Worm (Caenorhabditis elegans) whole organism, L4 larva: Measurements from ENCODE around the gene F22E12.1.

Experiments
- R02D3.7 ChIP-seq: fragments of 150-350 bp; sonication (generic microtip); optimal IDR thresholded peaks from 3 replicates; lab custom pipeline; 2014; ENCODE audit warnings: missing biosample characterization, missing genetic modification characterization
- T26A8.4 ChIP-seq: fragments of 200-800 bp; sonication (Bioruptor generic); IDR thresholded peaks from 2 replicates; pipeline ENCODE4 v1.3.6; 2022; ENCODE audit warnings: missing genetic modification characterization, missing compliant biosample characterization
- ZK337.2 ChIP-seq: fragments of 200-800 bp; sonication (Bioruptor generic); IDR thresholded peaks from 2 replicates; pipeline ENCODE4 v1.3.6; 2022; ENCODE audit warnings: missing genetic modification reagents, missing genetic modification characterization, missing compliant biosample characterization
- ZK546.5 ChIP-seq, 2 experiments: sonication (generic microtip); optimal IDR thresholded peaks; 2 replicates each; lab custom pipeline; 2017; ENCODE audit warnings: missing biosample characterization in 2 of 2, missing genetic modification characterization in 2 of 2
- aha-1 ChIP-seq: fragments of 150-350 bp; peaks from one replicate; lab custom pipeline; 2014; ENCODE audit warnings: missing biosample characterization, missing genetic modification characterization
- ceh-20 ChIP-seq: fragments of 200-800 bp; sonication (Bioruptor generic); IDR thresholded peaks from 2 replicates; pipeline ENCODE4 v1.3.6; 2022; ENCODE audit warnings: missing genetic modification reagents, missing genetic modification characterization, missing compliant biosample characterization
- ceh-82 ChIP-seq: sonication (generic microtip); optimal IDR thresholded peaks from 2 replicates; lab custom pipeline; 2017; ENCODE audit warnings: missing biosample characterization, missing genetic modification characterization
- ctbp-1 ChIP-seq: fragments of 200-800 bp; sonication (Bioruptor generic); IDR thresholded peaks from 2 replicates; pipeline ENCODE4 v1.3.6; 2022; ENCODE audit warnings: missing genetic modification reagents, missing genetic modification characterization, missing compliant biosample characterization
- dve-1 ChIP-seq: sonication (generic microtip); optimal IDR thresholded peaks from 2 replicates; lab custom pipeline; 2017; ENCODE audit warnings: antibody characterized with exemption, mild to moderate bottlenecking, missing genetic modification characterization, missing compliant biosample characterization; ENCODE audit not compliant: insufficient read depth
- egl-43 ChIP-seq: fragments of 200-800 bp; sonication (Bioruptor generic); IDR thresholded peaks from 2 replicates; pipeline ENCODE4 v1.3.6; 2022; ENCODE audit warnings: missing genetic modification reagents, missing genetic modification characterization, missing compliant biosample characterization
- fkh-10 ChIP-seq: fragments of 150-350 bp; optimal IDR thresholded peaks from 2 replicates; lab custom pipeline; 2014; ENCODE audit warnings: missing biosample characterization, missing genetic modification reagents, missing genetic modification characterization
- fos-1 ChIP-seq: fragments of 150-350 bp; optimal IDR thresholded peaks from 2 replicates; lab custom pipeline; 2014; ENCODE audit warnings: missing biosample characterization, missing genetic modification characterization
- gei-8 ChIP-seq: fragments of 200-800 bp; sonication (Bioruptor generic); optimal IDR thresholded peaks from 2 replicates; lab custom pipeline; 2018; ENCODE audit warnings: mild to moderate bottlenecking, missing genetic modification characterization, missing compliant biosample characterization
- hif-1 ChIP-seq, 2 experiments: sonication (generic microtip); optimal IDR thresholded peaks; 2 replicates each; lab custom pipeline; 2016 to 2017; ENCODE audit warnings: missing compliant biosample characterization in 2 of 2, missing genetic modification characterization in 2 of 2, missing genetic modification reagents in 2 of 2, missing genotype in 2 of 2, mild to moderate bottlenecking in 1 of 2
- hmg-1.1 ChIP-seq: fragments of 200-800 bp; sonication (Bioruptor generic); IDR thresholded peaks from 2 replicates; pipeline ENCODE4 v1.3.6; 2022; ENCODE audit warnings: missing genetic modification reagents, missing genetic modification characterization, missing compliant biosample characterization
- lim-7 ChIP-seq: fragments of 200-800 bp; sonication (Bioruptor generic); IDR thresholded peaks from 2 replicates; pipeline ENCODE4 v1.3.6; 2022; ENCODE audit warnings: missing genetic modification characterization, missing compliant biosample characterization
- lin-1 ChIP-seq: fragments of 200-800 bp; sonication (Bioruptor generic); IDR thresholded peaks from 2 replicates; pipeline ENCODE4 v1.3.6; 2022; ENCODE audit warnings: missing genetic modification reagents, missing genetic modification characterization, missing compliant biosample characterization
- lin-13 ChIP-seq: fragments of 150-350 bp; optimal IDR thresholded peaks from 2 replicates; lab custom pipeline; 2014; ENCODE audit warnings: missing biosample characterization, missing genetic modification reagents, missing genetic modification characterization
- lin-39 ChIP-seq: fragments of 150-350 bp; optimal IDR thresholded peaks from 2 replicates; lab custom pipeline; 2014; ENCODE audit warnings: missing biosample characterization, missing genetic modification reagents, missing genetic modification characterization
- madf-5 ChIP-seq, 2 experiments: fragments of 200-800 bp; sonication (Bioruptor generic); IDR thresholded peaks; 2 replicates each; pipeline ENCODE4 v1.3.6; 2022; ENCODE audit warnings: missing compliant biosample characterization in 2 of 2, missing genetic modification characterization in 2 of 2
- mdt-29 ChIP-seq: fragments of 200-800 bp; sonication (Bioruptor generic); IDR thresholded peaks from 2 replicates; pipeline ENCODE4 v1.3.6; 2022; ENCODE audit warnings: missing genetic modification reagents, missing genetic modification characterization, missing compliant biosample characterization
- mes-2 ChIP-seq: sonication (generic microtip); optimal IDR thresholded peaks from 2 replicates; lab custom pipeline; 2016; ENCODE audit warnings: missing genotype, mild to moderate bottlenecking, missing genetic modification characterization, missing compliant biosample characterization; ENCODE audit not compliant: poor library complexity, severe bottlenecking
- mxl-2 ChIP-seq: fragments of 200-800 bp; sonication (Bioruptor generic); conservative IDR thresholded peaks from 2 replicates; pipeline ENCODE4 v1.3.6; 2022; ENCODE audit warnings: missing genetic modification reagents, missing genetic modification characterization, missing compliant biosample characterization
- mxl-3 ChIP-seq: fragments of 200-800 bp; sonication (Bioruptor generic); optimal IDR thresholded peaks from 2 replicates; lab custom pipeline; 2018; ENCODE audit warnings: mild to moderate bottlenecking, missing genetic modification characterization, missing compliant biosample characterization
- nhr-10 ChIP-seq: fragments of 150-350 bp; optimal IDR thresholded peaks from 2 replicates; lab custom pipeline; 2014; ENCODE audit warnings: missing biosample characterization, missing genetic modification characterization
- nhr-25 ChIP-seq: sonication (generic microtip); optimal IDR thresholded peaks from 2 replicates; lab custom pipeline; 2017; ENCODE audit warnings: missing genetic modification characterization, mild to moderate bottlenecking, missing compliant biosample characterization, antibody characterized with exemption, moderate library complexity, borderline replicate concordance; ENCODE audit not compliant: insufficient read depth
- nhr-28 ChIP-seq: fragments of 150-350 bp; optimal IDR thresholded peaks from 2 replicates; lab custom pipeline; 2014; ENCODE audit warnings: missing biosample characterization, missing genetic modification characterization
- nhr-48 ChIP-seq: sonication (generic microtip); optimal IDR thresholded peaks from 2 replicates; lab custom pipeline; 2016; ENCODE audit warnings: mild to moderate bottlenecking, missing genetic modification characterization, missing compliant biosample characterization
- nhr-76 ChIP-seq: fragments of 150-350 bp; optimal IDR thresholded peaks from 2 replicates; lab custom pipeline; 2014; ENCODE audit warnings: missing biosample characterization, missing genetic modification characterization
- set-16 ChIP-seq: fragments of 200-800 bp; sonication (Bioruptor generic); IDR thresholded peaks from 2 replicates; pipeline ENCODE4 v1.3.6; 2022; ENCODE audit warnings: missing genetic modification reagents, missing genetic modification characterization, missing compliant biosample characterization
- spr-3 ChIP-seq: fragments of 200-800 bp; sonication (Bioruptor generic); optimal IDR thresholded peaks from 2 replicates; lab custom pipeline; 2018; ENCODE audit warnings: mild to moderate bottlenecking, missing genetic modification characterization, missing compliant biosample characterization
- unc-62 ChIP-seq, 3 experiments: fragments of 150-350 bp in 1 of 3; sonication (generic microtip); optimal IDR thresholded peaks in 2 of 3; peaks in 1 of 3; 1 replicate in 1 of 3; 2 replicates in 2 of 3; lab custom pipeline; 2014 to 2017; ENCODE audit warnings: missing biosample characterization in 3 of 3, missing genetic modification characterization in 3 of 3, missing genetic modification reagents in 3 of 3, missing genotype in 1 of 3
- zag-1 ChIP-seq: fragments of 150-350 bp; optimal IDR thresholded peaks from 2 replicates; lab custom pipeline; 2014; ENCODE audit warnings: missing biosample characterization, missing genetic modification characterization

Gene F22E12.1

ce11 chrV:10420843-10421242 lies 36.3 kb downstream of the F22E12.1 start:
- TF ChIP-seq set-16 (peak; percentile 96), madf-5 (GFP tag; IDR thresholded peaks at IDR 0.05; lab: Robert Waterston, UW) (peak in 1 of 2 experiments; percentile 59; a peak in 1 of 4 replicates)

DNA sequence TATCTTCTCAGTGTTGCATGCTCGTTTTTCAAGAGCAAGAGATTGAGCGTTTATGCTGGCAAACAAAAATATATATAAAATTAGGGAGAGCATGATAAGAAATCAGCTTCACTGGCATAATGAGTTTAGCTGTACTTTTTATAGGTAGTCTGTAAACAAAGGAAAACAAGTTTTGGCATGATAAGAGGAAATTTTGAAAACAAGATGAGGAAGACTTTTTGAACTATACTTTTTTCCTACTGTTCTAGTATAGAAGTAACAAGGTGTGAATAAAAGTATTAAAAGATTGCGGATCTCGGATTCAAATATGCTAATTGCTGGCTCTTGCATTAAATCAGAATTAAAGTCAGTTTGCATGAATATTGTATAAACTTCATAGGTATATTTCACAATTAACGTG lies 38.2 kb downstream of the F22E12.1 start, which contains the start of gene F15H10.5:
Gene F15H10.5 (minus strand): TSS at position 101 of the 400 bp plus-strand sequence.
- TF ChIP-seq dve-1 (no peak), ctbp-1 (GFP tag; lab: Robert Waterston, UW) (no peak), gei-8 (GFP tag; lab: Kevin White, UChicago) (no peak), nhr-10 (no peak), lin-39 (tag; lab: Kevin White, UChicago) (no peak)

ce11 chrV:10416925-10417324 lies 40.2 kb downstream of the F22E12.1 start, which contains the start of gene F15H10.10:
Gene F15H10.10 (minus strand): TSS chrV:10417025.
- no peak for TF ChIP-seq hif-1 (tag; optimal IDR thresholded peaks at IDR 0.05; lab: Kevin White, UChicago)
- no peak for TF ChIP-seq spr-3 (GFP tag; lab: Kevin White, UChicago)
- no peak for TF ChIP-seq mdt-29 (GFP tag; lab: Robert Waterston, UW)
- TF ChIP-seq nhr-25 = no peak
- TF ChIP-seq mxl-2 (GFP tag; lab: Robert Waterston, UW) = no peak
- TF ChIP-seq ceh-20 (GFP tag; lab: Robert Waterston, UW) = no peak
- no peak for TF ChIP-seq nhr-76 (tag; lab: Kevin White, UChicago)
- no peak for TF ChIP-seq mes-2 (tag; lab: Kevin White, UChicago)
- TF ChIP-seq T26A8.4 (GFP tag; lab: Robert Waterston, UW) = no peak
- no peak for TF ChIP-seq ZK337.2 (GFP tag; lab: Robert Waterston, UW)
- no peak for TF ChIP-seq fos-1 (tag; lab: Kevin White, UChicago)
- no peak for TF ChIP-seq ceh-82
- TF ChIP-seq zag-1 (tag; lab: Kevin White, UChicago) = no peak
- no peak for TF ChIP-seq ZK546.5 (tag; optimal IDR thresholded peaks at IDR 0.05; lab: Kevin White, UChicago)
- no peak for TF ChIP-seq fkh-10 (GFP tag; lab: Kevin White, UChicago)
- no peak for TF ChIP-seq lin-13
- TF ChIP-seq R02D3.7 (tag; lab: Kevin White, UChicago) = no peak
- no peak for TF ChIP-seq lim-7 (GFP tag; lab: Robert Waterston, UW)
- no peak for TF ChIP-seq aha-1 (tag; lab: Kevin White, UChicago)
- TF ChIP-seq, all 104 proteins: peak for 0

- no peak for TF ChIP-seq hmg-1.1 (GFP tag; lab: Robert Waterston, UW)
- no peak for TF ChIP-seq egl-43 (GFP tag; lab: Robert Waterston, UW)
- TF ChIP-seq unc-62 (GFP tag; optimal IDR thresholded peaks at IDR 0.05 in 1 of 2; lab: Kevin White, UChicago) = no peak
- no peak for TF ChIP-seq unc-62 (tag; optimal IDR thresholded peaks at IDR 0.05; lab: Kevin White, UChicago)
- no peak for TF ChIP-seq nhr-25
- no peak for TF ChIP-seq zag-1 (tag; lab: Kevin White, UChicago)
- TF ChIP-seq mxl-3 (GFP tag; lab: Kevin White, UChicago) = no peak
- TF ChIP-seq nhr-48 (tag; lab: Kevin White, UChicago) = no peak
- TF ChIP-seq lin-1 (GFP tag; lab: Robert Waterston, UW) = no peak
- no peak for TF ChIP-seq nhr-28 (tag; lab: Kevin White, UChicago)
- TF ChIP-seq, all 104 proteins: peak for 0
Observed at ce11 chrV:10414610-10415009, 42.5 kb downstream of the F22E12.1 start, which contains the start of gene F15H10.9. Gene F15H10.9 (minus strand): TSS chrV:10414710.
